Fruit fly (Drosophila melanogaster) whole organism, embryonic: ENCODE measurements around the gene Cpr67Fa2.

ENCODE experiments used
- Asciz ChIP-seq: fragments of 200-800 bp; sonication (Bioruptor generic); optimal IDR thresholded peaks from 2 replicates; lab custom pipeline; 2017; ENCODE audit warnings: missing biosample characterization, mild to moderate bottlenecking, missing genetic modification characterization, missing genetic modification reagents
- Bgb ChIP-seq: fragments of 200-800 bp; sonication (Bioruptor generic); IDR thresholded peaks from 2 replicates; pipeline ENCODE4 v1.3.6; 2022; ENCODE audit warnings: missing biosample characterization, missing genetic modification characterization; ENCODE audit not compliant: partially characterized antibody
- CG10147 ChIP-seq: fragments of 200-800 bp; sonication (Bioruptor generic); optimal IDR thresholded peaks from 2 replicates; lab custom pipeline; 2019; ENCODE audit warnings: missing biosample characterization, mild to moderate bottlenecking, missing genetic modification characterization, moderate library complexity
- CG10267 ChIP-seq: fragments of 200-800 bp; sonication (Bioruptor generic); optimal IDR thresholded peaks from 2 replicates; lab custom pipeline; 2018; ENCODE audit warnings: missing biosample characterization, mild to moderate bottlenecking, missing genetic modification characterization, moderate library complexity
- CG10543 ChIP-seq: fragments of 200-800 bp; sonication (Bioruptor generic); optimal IDR thresholded peaks from 3 replicates; lab custom pipeline; 2017; ENCODE audit warnings: missing biosample characterization, mild to moderate bottlenecking, missing genetic modification characterization, moderate library complexity
- CG11085 ChIP-seq: fragments of 200-800 bp; sonication (Bioruptor generic); IDR thresholded peaks from 2 replicates; pipeline ENCODE4 v1.3.6; 2022; ENCODE audit warnings: missing biosample characterization, missing genetic modification characterization
- CG11456 ChIP-seq: fragments of 200-800 bp; sonication (Bioruptor generic); IDR thresholded peaks from 3 replicates; pipeline ENCODE4 v1.3.6; 2022; ENCODE audit warnings: missing biosample characterization, missing genetic modification characterization
- CG11695 ChIP-seq: fragments of 200-800 bp; sonication (Bioruptor generic); IDR thresholded peaks from 3 replicates; pipeline ENCODE4 v1.3.6; 2022; ENCODE audit warnings: missing biosample characterization, missing genetic modification characterization
- CG1529 ChIP-seq: fragments of 200-800 bp; sonication (Bioruptor generic); optimal IDR thresholded peaks from 3 replicates; lab custom pipeline; 2018; ENCODE audit warnings: missing biosample characterization, missing genetic modification characterization
- CG17361 ChIP-seq: fragments of 200-800 bp; sonication (Bioruptor generic); IDR thresholded peaks from 3 replicates; pipeline ENCODE4 v1.3.6; 2022; ENCODE audit warnings: missing biosample characterization, missing genetic modification characterization
- CG31365 ChIP-seq: fragments of 200-800 bp; sonication (Bioruptor generic); optimal IDR thresholded peaks from 2 replicates; lab custom pipeline; 2018; ENCODE audit warnings: missing biosample characterization, mild to moderate bottlenecking, missing genetic modification characterization
- CG34376 ChIP-seq: fragments of 200-800 bp; sonication (Bioruptor generic); optimal IDR thresholded peaks from 2 replicates; lab custom pipeline; 2018; ENCODE audit warnings: missing biosample characterization, mild to moderate bottlenecking, missing genetic modification characterization
- CG4424 ChIP-seq: fragments of 200-800 bp; sonication (Bioruptor generic); optimal IDR thresholded peaks from 3 replicates; lab custom pipeline; 2016; ENCODE audit warnings: missing biosample characterization, missing genetic modification characterization
- CG8478 ChIP-seq: fragments of >200 bp; optimal IDR thresholded peaks from 2 replicates; lab custom pipeline; 2018
- CG8924 ChIP-seq: fragments of 200-800 bp; optimal IDR thresholded peaks from 3 replicates; lab custom pipeline; 2019; ENCODE audit warnings: missing biosample characterization, mild to moderate bottlenecking, missing genetic modification characterization, moderate library complexity
- CG9215 ChIP-seq: fragments of 200-800 bp; sonication (Bioruptor generic); IDR thresholded peaks from 2 replicates; pipeline ENCODE4 v1.3.6; 2022; ENCODE audit warnings: missing biosample characterization, missing genetic modification characterization
- CkIIα-i1 ChIP-seq: fragments of 200-800 bp; sonication (Bioruptor generic); IDR thresholded peaks from 2 replicates; pipeline ENCODE4 v1.3.6; 2022; ENCODE audit warnings: missing biosample characterization, missing genetic modification characterization
- Dip2 ChIP-seq: fragments of 200-800 bp; sonication (Bioruptor generic); IDR thresholded peaks from 2 replicates; pipeline ENCODE4 v1.3.6; 2022; ENCODE audit warnings: missing biosample characterization, missing genetic modification characterization
- Hr51 ChIP-seq, 2 experiments: fragments of 200-800 bp; sonication (Bioruptor generic); optimal IDR thresholded peaks; 2 replicates in 1 of 2; 3 replicates in 1 of 2; lab custom pipeline; 2016 to 2018; ENCODE audit warnings: missing biosample characterization in 2 of 2, missing genetic modification characterization in 2 of 2, mild to moderate bottlenecking in 1 of 2, moderate library complexity in 1 of 2
- Hsf ChIP-seq: fragments of 200-800 bp; sonication (Bioruptor generic); optimal IDR thresholded peaks from 3 replicates; lab custom pipeline; 2016; ENCODE audit warnings: missing biosample characterization, missing genetic modification characterization
- Lhr ChIP-seq: fragments of 200-800 bp; sonication (Bioruptor generic); optimal IDR thresholded peaks from 3 replicates; lab custom pipeline; 2017; ENCODE audit warnings: mild to moderate bottlenecking, missing biosample characterization, missing genetic modification reagents, missing genetic modification characterization
- Mad ChIP-seq: fragments of 200-800 bp; sonication (Bioruptor generic); optimal IDR thresholded peaks from 2 replicates; lab custom pipeline; 2016; ENCODE audit warnings: missing biosample characterization, missing genetic modification characterization
- Mes4 ChIP-seq: fragments of 200-800 bp; sonication (Bioruptor generic); optimal IDR thresholded peaks from 2 replicates; lab custom pipeline; 2016; ENCODE audit warnings: missing biosample characterization, missing genetic modification characterization
- Neu2 ChIP-seq: fragments of 200-800 bp; sonication (Bioruptor generic); optimal IDR thresholded peaks from 3 replicates; lab custom pipeline; 2016; ENCODE audit warnings: missing biosample characterization, missing genetic modification characterization, borderline replicate concordance
- Nf-YA ChIP-seq: fragments of 200-800 bp; sonication (Bioruptor generic); IDR thresholded peaks from 2 replicates; pipeline ENCODE4 v1.3.6; 2022; ENCODE audit warnings: missing biosample characterization, missing genetic modification characterization
- Opbp ChIP-seq: fragments of 200-800 bp; sonication (Bioruptor generic); IDR thresholded peaks from 3 replicates; pipeline ENCODE4 v1.3.6; 2022; ENCODE audit warnings: missing biosample characterization, missing genetic modification characterization; ENCODE audit not compliant: partially characterized antibody
- Sox100B ChIP-seq: fragments of 200-800 bp; sonication (Bioruptor generic); optimal IDR thresholded peaks from 3 replicates; lab custom pipeline; 2018; ENCODE audit warnings: missing biosample characterization, mild to moderate bottlenecking, missing genetic modification characterization
- Taf1 ChIP-seq: fragments of 200-800 bp; sonication (Bioruptor generic); IDR thresholded peaks from 2 replicates; pipeline ENCODE4 v1.3.6; 2022; ENCODE audit warnings: missing biosample characterization, missing genetic modification characterization
- Trl ChIP-seq, 3 experiments: fragments of >200 bp in 2 of 3; fragments of 200-800 bp in 1 of 3; sonication (Bioruptor generic) in 1 of 3; optimal IDR thresholded peaks; 2 replicates in 1 of 3; 3 replicates in 2 of 3; lab custom pipeline; 2016 to 2017; ENCODE audit warnings: missing biosample characterization in 1 of 3, missing genetic modification characterization in 1 of 3
- Usf ChIP-seq: fragments of 200-800 bp; sonication (Bioruptor generic); optimal IDR thresholded peaks from 2 replicates; lab custom pipeline; 2017; ENCODE audit warnings: missing genotype, missing biosample characterization, missing genetic modification characterization
- aop ChIP-seq: fragments of 200-800 bp; sonication (Bioruptor generic); IDR thresholded peaks from 2 replicates; pipeline ENCODE4 v1.3.6; 2022; ENCODE audit warnings: missing biosample characterization, missing genetic modification characterization
- crc ChIP-seq: fragments of 200-800 bp; sonication (Bioruptor generic); optimal IDR thresholded peaks from 2 replicates; lab custom pipeline; 2016; ENCODE audit warnings: missing biosample characterization, missing genetic modification characterization
- danr ChIP-seq: fragments of 200-800 bp; sonication (Bioruptor generic); IDR thresholded peaks from 2 replicates; pipeline ENCODE4 v1.3.6; 2022; ENCODE audit warnings: missing biosample characterization, missing genetic modification characterization
- dmrt99B ChIP-seq: fragments of 200-800 bp; sonication (Bioruptor generic); optimal IDR thresholded peaks from 2 replicates; lab custom pipeline; 2018; ENCODE audit warnings: missing biosample characterization, mild to moderate bottlenecking, missing genetic modification characterization, moderate library complexity
- dysf ChIP-seq: fragments of 200-800 bp; sonication (Bioruptor generic); IDR thresholded peaks from 3 replicates; pipeline ENCODE4 v1.3.6; 2022; ENCODE audit warnings: missing biosample characterization, missing genetic modification characterization
- ems ChIP-seq: fragments of 200-800 bp; sonication (Bioruptor generic); optimal IDR thresholded peaks from 3 replicates; lab custom pipeline; 2016; ENCODE audit warnings: missing biosample characterization, missing genetic modification characterization
- exex ChIP-seq: fragments of 200-800 bp; sonication (Bioruptor generic); optimal IDR thresholded peaks from 4 replicates; lab custom pipeline; 2018; ENCODE audit warnings: missing biosample characterization, mild to moderate bottlenecking, missing genetic modification characterization, moderate library complexity
- eyg ChIP-seq: fragments of 200-800 bp; sonication (Bioruptor generic); optimal IDR thresholded peaks from 3 replicates; lab custom pipeline; 2016; ENCODE audit warnings: missing biosample characterization, missing genetic modification characterization
- ftz-f1 ChIP-seq: fragments of 200-800 bp; sonication (Bioruptor generic); optimal IDR thresholded peaks from 2 replicates; lab custom pipeline; 2016; ENCODE audit warnings: missing biosample characterization, missing genetic modification characterization
- gcm ChIP-seq: fragments of 200-800 bp; sonication (Bioruptor generic); optimal IDR thresholded peaks from 2 replicates; lab custom pipeline; 2019; ENCODE audit warnings: missing biosample characterization, mild to moderate bottlenecking, missing genetic modification characterization, moderate library complexity
- gfzf ChIP-seq: fragments of 200-800 bp; sonication (Bioruptor generic); optimal IDR thresholded peaks from 2 replicates; lab custom pipeline; 2016; ENCODE audit warnings: missing biosample characterization, mild to moderate bottlenecking, missing genetic modification characterization, moderate library complexity
- grau ChIP-seq: fragments of 200-800 bp; optimal IDR thresholded peaks from 3 replicates; lab custom pipeline; 2019; ENCODE audit warnings: missing biosample characterization, mild to moderate bottlenecking, missing genetic modification characterization, moderate library complexity
- jigr1 ChIP-seq: fragments of 200-800 bp; sonication (Bioruptor generic); IDR thresholded peaks from 3 replicates; pipeline ENCODE4 v1.3.6; 2022; ENCODE audit warnings: missing biosample characterization, missing genetic modification characterization
- lbe ChIP-seq: fragments of 200-800 bp; sonication (Bioruptor generic); optimal IDR thresholded peaks from 2 replicates; lab custom pipeline; 2016; ENCODE audit warnings: missing biosample characterization, mild to moderate bottlenecking, missing genetic modification characterization
- scrt ChIP-seq: fragments of 200-800 bp; sonication (Bioruptor generic); optimal IDR thresholded peaks from 2 replicates; lab custom pipeline; 2018; ENCODE audit warnings: missing biosample characterization, mild to moderate bottlenecking, missing genetic modification characterization, moderate library complexity
- tna ChIP-seq: fragments of 200-800 bp; sonication (Bioruptor generic); IDR thresholded peaks from 2 replicates; pipeline ENCODE4 v1.3.6; 2022; ENCODE audit warnings: missing biosample characterization, missing genetic modification characterization; ENCODE audit not compliant: partially characterized antibody
- trem ChIP-seq: fragments of 200-800 bp; optimal IDR thresholded peaks from 3 replicates; lab custom pipeline; 2019; ENCODE audit warnings: missing biosample characterization, mild to moderate bottlenecking, missing genetic modification characterization, moderate library complexity
- unpg ChIP-seq: fragments of 200-800 bp; sonication (Bioruptor generic); optimal IDR thresholded peaks from 3 replicates; lab custom pipeline; 2018; ENCODE audit warnings: missing biosample characterization, mild to moderate bottlenecking, missing genetic modification characterization, moderate library complexity

Gene Cpr67Fa2

DNA sequence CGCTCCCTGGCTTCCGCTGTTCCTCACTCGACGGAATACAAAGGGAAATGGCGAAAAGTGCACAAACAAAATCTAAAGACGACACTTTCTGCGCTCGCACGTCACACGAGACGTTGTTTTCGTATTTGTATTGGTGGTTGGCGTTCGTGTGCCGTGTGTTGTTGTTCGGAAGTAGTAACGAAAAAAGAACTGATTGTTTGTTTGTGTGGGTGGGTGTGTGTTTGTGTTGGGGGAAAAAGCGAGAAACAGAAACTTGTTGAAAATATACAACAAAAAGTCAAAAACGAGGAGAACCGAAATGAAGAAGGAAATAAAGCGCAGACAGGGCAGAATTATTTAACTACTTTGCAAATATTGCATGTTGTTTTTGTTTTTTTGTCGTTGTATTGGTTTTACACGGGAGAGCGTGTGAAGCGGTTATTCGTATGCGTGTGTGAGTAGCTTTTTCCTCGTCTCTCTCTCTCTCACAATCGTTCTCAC is 6.8 kb downstream of the Cpr67Fa2 start (continued):
- TF ChIP-seq scrt (GFP tag; lab: Kevin White, UChicago) = peak; percentile 62
- peak; percentile 20 for TF ChIP-seq CG10543 (GFP tag; lab: Kevin White, UChicago)
- TF ChIP-seq exex (tag; lab: Kevin White, UChicago) = peak; percentile 27
- 0 out of 3 replicates have a peak, but pooled peaks have one; percentile 9 for TF ChIP-seq CG11456 (GFP tag; lab: Robert Waterston, UW)
- peak; percentile 20 for TF ChIP-seq CG10147 (GFP tag; lab: Kevin White, UChicago)
- no peak for TF ChIP-seq Mad (GFP tag; lab: Kevin White, UChicago)
- TF ChIP-seq Trl (optimal IDR thresholded peaks at IDR 0.05; lab: Kevin White, UChicago) = peak; percentile 47 to 83
- TF ChIP-seq Trl (GFP tag; optimal IDR thresholded peaks at IDR 0.05; lab: Kevin White, UChicago) = no peak
- TF ChIP-seq Asciz (GFP tag; lab: Kevin White, UChicago) = peak; percentile 4
- TF ChIP-seq CG8478 (lab: Kevin White, UChicago) = peak; percentile 83

DNA sequence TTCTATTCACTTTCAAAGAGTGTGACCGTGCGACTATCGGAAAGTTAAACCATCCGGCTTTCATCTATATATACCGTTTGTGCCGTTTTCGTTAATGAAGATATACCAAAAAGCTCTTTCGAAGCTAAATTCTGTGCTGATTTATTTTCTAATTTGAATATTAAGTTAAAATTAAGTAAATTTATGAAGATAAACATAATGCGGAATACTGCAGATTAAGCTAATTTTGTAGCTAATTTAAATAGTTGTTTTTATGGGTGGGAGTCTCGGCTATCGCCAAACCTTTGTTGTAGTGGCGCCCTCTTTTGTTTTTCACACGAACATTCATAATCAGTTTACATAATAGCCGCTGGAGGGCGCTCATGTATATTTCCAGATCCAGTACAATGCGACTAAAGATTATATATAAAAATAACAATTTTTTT is 7.6 kb downstream of the Cpr67Fa2 start, which contains the start of gene Aps:
TSS of gene Aps (minus strand) at position 37 of the 425 bp plus-strand sequence.
- TF ChIP-seq gfzf (GFP tag; lab: Kevin White, UChicago) = peak; percentile 86
- no peak for TF ChIP-seq Sox100B (GFP tag; lab: Kevin White, UChicago)
- TF ChIP-seq Hr51 (GFP tag; optimal IDR thresholded peaks at IDR 0.05; lab: Kevin White, UChicago) = peak; percentile 28 to 38
- no peak for TF ChIP-seq jigr1
- TF ChIP-seq CG4424 (GFP tag; lab: Kevin White, UChicago) = peak; percentile 19
- peak; percentile 50 for TF ChIP-seq CG10267 (tag; lab: Kevin White, UChicago)
- TF ChIP-seq unpg = peak; percentile 31
- no peak for TF ChIP-seq eyg (GFP tag; lab: Kevin White, UChicago)
- TF ChIP-seq CkIIα-i1 = no peak
- peak; percentile 5 for TF ChIP-seq CG8924
- TF ChIP-seq CG17361 = 0 out of 3 replicates have a peak, but pooled peaks have one; percentile 28
- TF ChIP-seq dysf (GFP tag; lab: Robert Waterston, UW) = peak; percentile 57; the same call in 2 of the 3 replicates
- no peak for TF ChIP-seq aop (GFP tag; lab: Robert Waterston, UW)
- TF ChIP-seq Dip2 (GFP tag; lab: Robert Waterston, UW) = no peak
- no peak for TF ChIP-seq CG1529 (GFP tag; lab: Kevin White, UChicago)
- no peak for TF ChIP-seq tna (GFP tag; lab: Robert Waterston, UW)
- no peak for TF ChIP-seq CG11695 (GFP tag; lab: Robert Waterston, UW)
- no peak for TF ChIP-seq gcm (GFP tag; lab: Kevin White, UChicago)
- TF ChIP-seq CG34376 (GFP tag; lab: Kevin White, UChicago) = no peak
- no peak for TF ChIP-seq Mes4 (GFP tag; lab: Kevin White, UChicago)
- TF ChIP-seq Lhr (GFP tag; lab: Kevin White, UChicago) = peak; percentile 92
- TF ChIP-seq Opbp (GFP tag; lab: Robert Waterston, UW) = no peak; the same call in 2 of the 3 replicates
- no peak for TF ChIP-seq CG9215 (GFP tag; lab: Robert Waterston, UW)
- TF ChIP-seq crc (GFP tag; lab: Kevin White, UChicago) = no peak
- no peak for TF ChIP-seq CG11085 (GFP tag; lab: Robert Waterston, UW)
- TF ChIP-seq ems (GFP tag; lab: Kevin White, UChicago) = peak; percentile 31
- TF ChIP-seq Nf-YA (GFP tag; lab: Robert Waterston, UW) = no peak; the same call in 1 of the 2 replicates
- TF ChIP-seq Usf (GFP tag; lab: Kevin White, UChicago) = no peak
- no peak for TF ChIP-seq Neu2 (GFP tag; lab: Kevin White, UChicago)
- TF ChIP-seq Taf1 (GFP tag; lab: Robert Waterston, UW) = peak; percentile 42; the same call in 1 of the 2 replicates
- TF ChIP-seq Hsf (GFP tag; lab: Kevin White, UChicago) = peak; percentile 68
- TF ChIP-seq danr (GFP tag; lab: Robert Waterston, UW) = 0 out of 2 replicates have a peak, but pooled peaks have one; percentile 5
- TF ChIP-seq ftz-f1 (GFP tag; lab: Kevin White, UChicago) = no peak
- no peak for TF ChIP-seq lbe (GFP tag; lab: Kevin White, UChicago)
- TF ChIP-seq dmrt99B (tag; lab: Kevin White, UChicago) = peak; percentile 15
- peak; percentile 58 for TF ChIP-seq grau (tag; lab: Kevin White, UChicago)
- peak; percentile 11; the same call in 1 of the 2 replicates for TF ChIP-seq Bgb (GFP tag; lab: Robert Waterston, UW)
- TF ChIP-seq trem (tag; lab: Kevin White, UChicago) = peak; percentile 78
- TF ChIP-seq CG31365 (tag; lab: Kevin White, UChicago) = no peak
